Worm (Caenorhabditis elegans): ENCODE measurements around the gene cpl-1.
A peak's percentile ranks its signal among the peaks of the same experiment; 100 is the strongest.

- TF ChIP-seq akir-1 (GFP tag; optimal IDR thresholded peaks at IDR 0.05) (no peak), ets-4 (GFP tag; optimal IDR thresholded peaks at IDR 0.05) (no peak), Y95B8A.8 (GFP tag; IDR thresholded peaks at IDR 0.05) (peak; percentile 44), unc-130 (GFP tag; optimal IDR thresholded peaks at IDR 0.05) (no peak), unc-62 (GFP tag; optimal IDR thresholded peaks at IDR 0.05) (no peak), pha-4 (tag; optimal IDR thresholded peaks at IDR 0.05) (no peak), nfya-1 (tag; optimal IDR thresholded peaks at IDR 0.05; ENCODE audit: borderline replicate concordance, insufficient read depth) (no peak), gei-17 (GFP tag; optimal IDR thresholded peaks at IDR 0.05) (no peak), Y53F4B.3 (GFP tag; IDR thresholded peaks at IDR 0.05) (no peak), ztf-6 (GFP tag; IDR thresholded peaks at IDR 0.05) (no peak), lir-1 (GFP tag; conservative IDR thresholded peaks at IDR 0.05) (no peak)
Measured at ce11 chrV:16593792-16594059, 1.4 kb downstream of the cpl-1 start.

Data from whole organism, young adult.